Worm (Caenorhabditis elegans): ENCODE data around the gene acy-1.

The acy-1 gene

DNA sequence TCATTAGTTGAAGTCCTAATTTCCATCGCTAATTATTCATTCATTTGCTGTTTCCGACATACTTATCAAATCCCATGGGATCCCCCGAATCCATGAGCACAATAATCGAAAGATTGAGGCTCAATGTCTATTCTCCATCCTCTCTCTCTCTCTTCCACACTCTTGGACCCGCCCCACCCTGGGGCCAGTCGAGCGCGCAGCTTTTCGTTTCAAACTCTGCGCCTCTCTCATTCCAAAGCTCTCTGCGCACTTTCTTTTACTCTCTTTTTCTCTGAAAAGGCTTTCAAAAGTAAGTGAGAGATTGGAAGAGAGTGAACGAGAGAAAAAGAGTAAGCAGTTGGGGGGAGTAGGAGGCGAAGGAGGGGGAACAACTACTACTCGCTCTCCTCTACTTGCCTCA lies at the start of gene acy-1:
Gene acy-1 (plus strand): TSS at position 346 of the 400 bp plus-strand sequence.
- TF ChIP-seq tbx-8 (GFP tag; optimal IDR thresholded peaks at IDR 0.05) (no peak), ham-2 (GFP tag; optimal IDR thresholded peaks at IDR 0.05) (peak; percentile 43), unc-39 (tag; optimal IDR thresholded peaks at IDR 0.05) (no peak), sem-2 (GFP tag; optimal IDR thresholded peaks at IDR 0.05) (no peak), ceh-39 (tag; optimal IDR thresholded peaks at IDR 0.05) (no peak), sptf-1 (tag; optimal IDR thresholded peaks at IDR 0.05) (peak; percentile 55), zip-8 (tag; optimal IDR thresholded peaks at IDR 0.05) (no peak), nhr-28 (tag; optimal IDR thresholded peaks at IDR 0.05) (no peak), nhr-237 (tag; optimal IDR thresholded peaks at IDR 0.05) (peak; percentile 67), mep-1 (tag; optimal IDR thresholded peaks at IDR 0.05) (peak; percentile 69), lin-13 (tag; optimal IDR thresholded peaks at IDR 0.05) (no peak), mab-5 (tag; optimal IDR thresholded peaks at IDR 0.05) (no peak), drap-1 (GFP tag; optimal IDR thresholded peaks at IDR 0.05) (no peak), elt-3 (tag; optimal IDR thresholded peaks at IDR 0.05) (no peak), ceh-83 (GFP tag; optimal IDR thresholded peaks at IDR 0.05) (no peak), nhr-76 (tag; optimal IDR thresholded peaks at IDR 0.05) (no peak), unc-62 (GFP tag; optimal IDR thresholded peaks at IDR 0.05) (peak; percentile 33), cnd-1 (tag; optimal IDR thresholded peaks at IDR 0.05) (peak; percentile 30), ceh-43 (GFP tag; optimal IDR thresholded peaks at IDR 0.05) (no peak), nhr-2 (tag; optimal IDR thresholded peaks at IDR 0.05) (no peak), nhr-12 (tag; optimal IDR thresholded peaks at IDR 0.05) (no peak), bed-3 (GFP tag; optimal IDR thresholded peaks at IDR 0.05) (no peak), lin-32 (GFP tag; optimal IDR thresholded peaks at IDR 0.05) (no peak), M03D4.4 (tag; optimal IDR thresholded peaks at IDR 0.05) (no peak), elt-1 (tag; optimal IDR thresholded peaks at IDR 0.05; ENCODE audit: borderline replicate concordance, insufficient read depth) (no peak), flh-1 (GFP tag; optimal IDR thresholded peaks at IDR 0.05) (no peak), lsy-2 (tag; optimal IDR thresholded peaks at IDR 0.05) (peak; percentile 22), unc-120 (tag; optimal IDR thresholded peaks at IDR 0.05; ENCODE audit: poor library complexity, severe bottlenecking) (peak; percentile 69), hlh-1 (tag; optimal IDR thresholded peaks at IDR 0.05) (peak; percentile 81), snpc-4 (tag; optimal IDR thresholded peaks at IDR 0.05) (no peak), pha-4 (tag; optimal IDR thresholded peaks at IDR 0.05) (no peak), ces-1 (GFP tag; optimal IDR thresholded peaks at IDR 0.05) (peak; percentile 92), blmp-1 (tag; optimal IDR thresholded peaks at IDR 0.05) (peak; percentile 12), mls-2 (tag; optimal IDR thresholded peaks at IDR 0.05) (peak; percentile 62), ztf-11 (tag; optimal IDR thresholded peaks at IDR 0.05) (no peak)

DNA sequence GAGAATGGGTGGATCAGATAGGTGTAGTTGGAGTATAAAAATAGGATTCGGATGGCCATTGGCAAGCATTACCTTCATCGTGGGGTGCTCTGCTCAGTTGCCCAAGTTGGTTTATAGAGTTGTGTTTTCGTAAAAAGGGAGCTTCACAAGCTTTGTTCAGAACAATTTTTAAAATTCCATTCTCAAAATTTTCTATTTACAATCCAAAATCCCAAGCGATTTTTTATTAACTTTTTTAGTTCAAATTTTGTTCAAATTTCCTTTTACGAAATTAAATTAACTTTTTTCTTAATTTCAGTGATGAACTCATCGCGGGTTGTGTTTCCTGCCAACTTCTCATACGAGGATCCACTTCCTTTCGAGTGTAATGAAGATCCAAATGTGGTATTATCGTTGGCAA lies 44.4 kb upstream of the acy-1 start, which contains the start of gene srg-10:
Gene srg-10 (plus strand): TSS at position 301 of the 400 bp plus-strand sequence.
- TF ChIP-seq lin-32 (GFP tag; optimal IDR thresholded peaks at IDR 0.05) (no peak), nhr-28 (tag; optimal IDR thresholded peaks at IDR 0.05) (no peak), cnd-1 (tag; optimal IDR thresholded peaks at IDR 0.05) (no peak), nhr-2 (tag; optimal IDR thresholded peaks at IDR 0.05) (no peak), unc-39 (tag; optimal IDR thresholded peaks at IDR 0.05) (no peak)

DNA sequence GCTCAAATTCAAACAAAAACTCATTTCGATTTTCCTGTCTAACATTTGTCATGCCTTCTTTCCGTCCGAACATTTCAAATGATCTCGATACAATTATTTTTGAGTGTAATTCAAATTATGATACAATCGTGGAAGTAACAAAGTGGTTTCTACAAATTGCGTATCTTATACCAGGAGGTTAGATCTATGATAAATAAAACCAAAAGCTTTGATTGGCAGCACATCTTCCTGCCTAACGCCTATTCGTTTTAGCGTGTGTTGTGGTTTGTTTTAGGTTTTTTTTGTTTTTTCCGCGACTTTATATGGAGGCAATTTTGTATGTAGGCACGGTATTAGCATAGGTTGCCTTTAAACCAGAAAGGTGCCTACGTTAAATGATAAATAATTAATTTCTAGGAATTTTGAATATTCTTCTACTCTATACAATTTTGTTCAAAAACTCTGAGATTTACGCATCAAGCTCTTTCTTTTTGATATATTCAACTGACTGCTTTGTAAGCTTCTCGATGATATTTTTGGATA lies 41.9 kb upstream of the acy-1 start, which contains the start of gene srg-11:
Gene srg-11 (plus strand): TSS at position 51 of the 522 bp plus-strand sequence.
- no peak for TF ChIP-seq ham-2 (GFP tag; optimal IDR thresholded peaks at IDR 0.05)
- TF ChIP-seq zip-8 (tag; optimal IDR thresholded peaks at IDR 0.05): no peak
- no peak for TF ChIP-seq lin-32 (GFP tag; optimal IDR thresholded peaks at IDR 0.05)
- no peak for TF ChIP-seq drap-1 (GFP tag; optimal IDR thresholded peaks at IDR 0.05)
- no peak for TF ChIP-seq sptf-1 (tag; optimal IDR thresholded peaks at IDR 0.05)
- TF ChIP-seq mls-2 (tag; optimal IDR thresholded peaks at IDR 0.05): no peak

DNA sequence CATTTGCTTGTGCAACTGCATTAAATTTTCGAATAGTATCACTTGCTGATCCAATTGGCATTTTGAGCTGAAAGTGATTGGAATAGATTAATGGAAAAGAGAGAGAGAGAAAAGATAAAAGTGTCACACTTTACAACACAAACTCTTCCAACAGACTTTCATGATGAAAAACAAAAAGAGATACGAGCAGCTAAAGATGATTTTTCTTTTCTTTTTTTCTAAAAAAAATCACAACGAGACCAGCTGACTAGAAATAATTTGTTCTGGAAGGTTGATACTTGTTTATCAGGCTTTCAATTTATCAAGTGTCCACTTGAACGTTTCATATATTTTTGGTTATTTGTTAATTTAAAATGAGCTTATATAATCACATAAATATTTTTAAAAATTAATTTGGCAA lies 34.8 kb upstream of the acy-1 start:
- TF ChIP-seq unc-62 (GFP tag; optimal IDR thresholded peaks at IDR 0.05) (peak; percentile 60), ces-1 (GFP tag; optimal IDR thresholded peaks at IDR 0.05) (no peak)

Measured in whole organism, mixed stage, embryonic.